Worm (Caenorhabditis elegans) whole organism, L1 larva: ENCODE results near the gene hil-2.

Source experiments
- C04F5.9 ChIP-seq: sonication (generic microtip); optimal IDR thresholded peaks from 2 replicates; lab custom pipeline; 2016; ENCODE audit warnings: missing genetic modification characterization, missing compliant biosample characterization
- C16A3.4 ChIP-seq: fragments of 150-350 bp; optimal IDR thresholded peaks from 2 replicates; lab custom pipeline; 2014; ENCODE audit warnings: missing biosample characterization, missing genetic modification characterization
- C34B4.2 ChIP-seq: sonication (generic microtip); optimal IDR thresholded peaks from 2 replicates; lab custom pipeline; 2017; ENCODE audit warnings: mild to moderate bottlenecking, missing genetic modification characterization, missing compliant biosample characterization
- F16B12.6 ChIP-seq: fragments of 150-350 bp; optimal IDR thresholded peaks from 2 replicates; lab custom pipeline; 2014; ENCODE audit warnings: missing biosample characterization, missing genetic modification characterization
- aha-1 ChIP-seq: fragments of 150-350 bp; optimal IDR thresholded peaks from 2 replicates; lab custom pipeline; 2014; ENCODE audit warnings: missing biosample characterization, missing genetic modification characterization
- alr-1 ChIP-seq: fragments of 200-800 bp; sonication (Bioruptor generic); optimal IDR thresholded peaks from 2 replicates; lab custom pipeline; 2018; ENCODE audit warnings: borderline replicate concordance, mild to moderate bottlenecking, missing genetic modification characterization, missing compliant biosample characterization
- ama-1 ChIP-seq: fragments of 150-350 bp; optimal IDR thresholded peaks from 2 replicates; lab custom pipeline; 2014
- ceh-63 ChIP-seq: fragments of 200-800 bp; sonication (Bioruptor generic); optimal IDR thresholded peaks from 2 replicates; lab custom pipeline; 2018; ENCODE audit warnings: mild to moderate bottlenecking, missing genetic modification characterization, missing compliant biosample characterization
- ceh-8 ChIP-seq: fragments of 200-800 bp; sonication (Bioruptor generic); optimal IDR thresholded peaks from 2 replicates; lab custom pipeline; 2018; ENCODE audit warnings: mild to moderate bottlenecking, missing genetic modification characterization, moderate library complexity, missing compliant biosample characterization
- ces-1 ChIP-seq: fragments of 150-350 bp; optimal IDR thresholded peaks from 2 replicates; lab custom pipeline; 2014; ENCODE audit warnings: missing biosample characterization, missing genetic modification reagents, missing genetic modification characterization
- egl-13 ChIP-seq: sonication (generic microtip); optimal IDR thresholded peaks from 2 replicates; lab custom pipeline; 2016; ENCODE audit warnings: missing genotype, missing genetic modification reagents, missing genetic modification characterization, missing compliant biosample characterization
- egl-27 ChIP-seq, 2 experiments: fragments of 150-350 bp in 1 of 2; sonication (generic microtip); optimal IDR thresholded peaks; 3 replicates each; lab custom pipeline; 2017 to 2018; ENCODE audit warnings: missing biosample characterization in 2 of 2, missing genetic modification characterization in 2 of 2, missing genetic modification reagents in 2 of 2
- elt-2 ChIP-seq: sonication (generic microtip); optimal IDR thresholded peaks from 2 replicates; lab custom pipeline; 2016; ENCODE audit warnings: missing genetic modification characterization, mild to moderate bottlenecking, inconsistent platforms, missing compliant biosample characterization, missing genetic modification reagents
- elt-3 ChIP-seq, 6 experiments: fragments of 150-350 bp in 1 of 6; sonication (generic microtip); optimal IDR thresholded peaks; 2 replicates each; lab custom pipeline; 2017 to 2018; ENCODE audit warnings: missing biosample characterization in 6 of 6, missing genetic modification characterization in 6 of 6, inconsistent platforms in 1 of 6
- ets-5 ChIP-seq: fragments of 200-800 bp; sonication (Bioruptor generic); IDR thresholded peaks from 2 replicates; pipeline ENCODE4 v1.3.6; 2022; ENCODE audit warnings: missing genetic modification characterization, missing compliant biosample characterization
- fkh-4 ChIP-seq: sonication (generic microtip); optimal IDR thresholded peaks from 2 replicates; lab custom pipeline; 2016; ENCODE audit warnings: missing compliant biosample characterization, missing genetic modification characterization, borderline replicate concordance
- fos-1 ChIP-seq: fragments of 150-350 bp; optimal IDR thresholded peaks from 2 replicates; lab custom pipeline; 2014; ENCODE audit warnings: missing biosample characterization, missing genetic modification characterization
- grh-1 ChIP-seq: fragments of 200-800 bp; sonication (Bioruptor generic); IDR thresholded peaks from 2 replicates; pipeline ENCODE4 v1.3.6; 2022; ENCODE audit warnings: missing genetic modification reagents, missing genetic modification characterization, missing compliant biosample characterization
- hpl-2 ChIP-seq: fragments of 150-350 bp; optimal IDR thresholded peaks from 2 replicates; lab custom pipeline; 2014; ENCODE audit warnings: missing biosample characterization, missing genetic modification reagents, missing genetic modification characterization
- irx-1 ChIP-seq: sonication (generic microtip); optimal IDR thresholded peaks from 2 replicates; lab custom pipeline; 2016; ENCODE audit warnings: missing genetic modification characterization, missing compliant biosample characterization
- isw-1 ChIP-seq: fragments of 200-800 bp; sonication (Bioruptor generic); IDR thresholded peaks from 2 replicates; pipeline ENCODE4 v1.3.6; 2022; ENCODE audit warnings: missing genetic modification characterization, missing compliant biosample characterization
- lin-13 ChIP-seq: fragments of 150-350 bp; optimal IDR thresholded peaks from 2 replicates; lab custom pipeline; 2014; ENCODE audit warnings: missing biosample characterization, missing genetic modification reagents, missing genetic modification characterization
- lin-14 ChIP-seq: fragments of 200-800 bp; sonication (Bioruptor generic); optimal IDR thresholded peaks from 2 replicates; lab custom pipeline; 2018; ENCODE audit warnings: mild to moderate bottlenecking, missing genetic modification characterization, moderate library complexity, missing compliant biosample characterization
- lin-15B ChIP-seq: fragments of 150-350 bp; sonication (generic microtip); optimal IDR thresholded peaks from 3 replicates; lab custom pipeline; 2014; ENCODE audit warnings: missing biosample characterization, missing genetic modification characterization
- lin-39 ChIP-seq: fragments of 150-350 bp; optimal IDR thresholded peaks from 2 replicates; lab custom pipeline; 2014; ENCODE audit warnings: missing biosample characterization, missing genetic modification reagents, missing genetic modification characterization
- lir-3 ChIP-seq: sonication (generic microtip); optimal IDR thresholded peaks from 2 replicates; lab custom pipeline; 2016; ENCODE audit warnings: mild to moderate bottlenecking, missing genetic modification characterization, moderate library complexity, missing compliant biosample characterization; ENCODE audit not compliant: poor library complexity
- lsy-2 ChIP-seq, 2 experiments: fragments of 150-350 bp; optimal IDR thresholded peaks; 2 replicates each; lab custom pipeline; 2014; ENCODE audit warnings: missing biosample characterization in 2 of 2, missing genetic modification characterization in 2 of 2
- mab-9 ChIP-seq: fragments of 200-800 bp; sonication (Bioruptor generic); IDR thresholded peaks from 2 replicates; pipeline ENCODE4 v1.3.6; 2022; ENCODE audit warnings: missing genetic modification reagents, missing genetic modification characterization, missing compliant biosample characterization
- mdl-1 ChIP-seq, 2 experiments: fragments of 150-350 bp; optimal IDR thresholded peaks; 2 replicates each; lab custom pipeline; 2014 to 2017; ENCODE audit warnings: missing biosample characterization in 2 of 2, missing genetic modification characterization in 2 of 2, inconsistent platforms in 1 of 2
- mef-2 ChIP-seq: fragments of 150-350 bp; optimal IDR thresholded peaks from 2 replicates; lab custom pipeline; 2014; ENCODE audit warnings: missing biosample characterization, missing genetic modification characterization
- mep-1 ChIP-seq: fragments of 150-350 bp; optimal IDR thresholded peaks from 2 replicates; lab custom pipeline; 2014; ENCODE audit warnings: missing biosample characterization, missing genetic modification characterization
- nhr-19 ChIP-seq: fragments of 200-800 bp; sonication (Bioruptor generic); conservative IDR thresholded peaks from 2 replicates; pipeline ENCODE4 v1.3.6; 2022; ENCODE audit warnings: missing genetic modification characterization, missing compliant biosample characterization
- nhr-20 ChIP-seq: sonication (generic microtip); optimal IDR thresholded peaks from 2 replicates; lab custom pipeline; 2016; ENCODE audit warnings: mild to moderate bottlenecking, missing genetic modification characterization, missing compliant biosample characterization
- nhr-237 ChIP-seq: fragments of 150-350 bp; optimal IDR thresholded peaks from 2 replicates; lab custom pipeline; 2014; ENCODE audit warnings: missing biosample characterization, missing genetic modification characterization
- nhr-28 ChIP-seq: fragments of 150-350 bp; optimal IDR thresholded peaks from 2 replicates; lab custom pipeline; 2014; ENCODE audit warnings: missing biosample characterization, missing genetic modification characterization
- nhr-47 ChIP-seq: sonication (generic microtip); optimal IDR thresholded peaks from 2 replicates; lab custom pipeline; 2016; ENCODE audit warnings: mild to moderate bottlenecking, missing genetic modification characterization, moderate library complexity, missing compliant biosample characterization
- nhr-77 ChIP-seq: fragments of 150-350 bp; optimal IDR thresholded peaks from 2 replicates; lab custom pipeline; 2014; ENCODE audit warnings: missing biosample characterization, missing genetic modification characterization
- nhr-85 ChIP-seq: sonication (generic microtip); peaks from one replicate; lab custom pipeline; 2016; ENCODE audit warnings: missing genetic modification characterization, inconsistent platforms, missing compliant biosample characterization
- nhr-90 ChIP-seq: sonication (generic microtip); optimal IDR thresholded peaks from 2 replicates; lab custom pipeline; 2016; ENCODE audit warnings: mild to moderate bottlenecking, missing genetic modification characterization, missing compliant biosample characterization; ENCODE audit not compliant: poor library complexity
- pax-3 ChIP-seq: fragments of 200-800 bp; sonication (Bioruptor generic); optimal IDR thresholded peaks from 2 replicates; lab custom pipeline; 2018; ENCODE audit warnings: mild to moderate bottlenecking, missing genetic modification characterization, moderate library complexity, missing compliant biosample characterization
- skn-1 ChIP-seq: fragments of 150-350 bp; optimal IDR thresholded peaks from 2 replicates; lab custom pipeline; 2014; ENCODE audit warnings: missing biosample characterization, missing genetic modification characterization
- snu-23 ChIP-seq: sonication (generic microtip); optimal IDR thresholded peaks from 2 replicates; lab custom pipeline; 2016; ENCODE audit warnings: missing genetic modification characterization, missing compliant biosample characterization
- sptf-1 ChIP-seq: fragments of 150-350 bp; optimal IDR thresholded peaks from 2 replicates; lab custom pipeline; 2014; ENCODE audit warnings: missing biosample characterization, missing genetic modification characterization
- sup-37 ChIP-seq: fragments of 200-800 bp; sonication (Bioruptor generic); optimal IDR thresholded peaks from 2 replicates; lab custom pipeline; 2018; ENCODE audit warnings: mild to moderate bottlenecking, missing genetic modification characterization, missing compliant biosample characterization
- swsn-7 ChIP-seq: sonication (generic microtip); optimal IDR thresholded peaks from 2 replicates; lab custom pipeline; 2016; ENCODE audit warnings: missing genetic modification characterization, missing compliant biosample characterization
- unc-130 ChIP-seq: fragments of 150-350 bp; optimal IDR thresholded peaks from 2 replicates; lab custom pipeline; 2017; ENCODE audit warnings: missing biosample characterization, missing genetic modification characterization, inconsistent platforms
- unc-30 ChIP-seq: sonication (generic microtip); optimal IDR thresholded peaks from 2 replicates; lab custom pipeline; 2017; ENCODE audit warnings: missing biosample characterization, missing genetic modification characterization
- unc-86 ChIP-seq: sonication (generic microtip); optimal IDR thresholded peaks from 2 replicates; lab custom pipeline; 2016; ENCODE audit warnings: missing genetic modification characterization, missing compliant biosample characterization
- vab-15 ChIP-seq: sonication (generic microtip); optimal IDR thresholded peaks from 2 replicates; lab custom pipeline; 2017; ENCODE audit warnings: missing genotype, mild to moderate bottlenecking, missing genetic modification characterization, missing compliant biosample characterization
- xbp-1 ChIP-seq: sonication (generic microtip); optimal IDR thresholded peaks from 2 replicates; lab custom pipeline; 2016; ENCODE audit warnings: missing genetic modification characterization, missing compliant biosample characterization
- zag-1 ChIP-seq: fragments of 150-350 bp; optimal IDR thresholded peaks from 2 replicates; lab custom pipeline; 2014; ENCODE audit warnings: missing biosample characterization, missing genetic modification characterization
- zip-4 ChIP-seq: fragments of 200-800 bp; sonication (Bioruptor generic); optimal IDR thresholded peaks from 2 replicates; lab custom pipeline; 2018; ENCODE audit warnings: mild to moderate bottlenecking, missing genetic modification characterization, moderate library complexity, missing compliant biosample characterization

hil-2 gene

ce11 chrIV:6323654-6324224 lies 29.7 kb downstream of the hil-2 start, which contains the start of gene sqd-1 (continued):
- TF ChIP-seq unc-130 (tag; lab: Kevin White, UChicago) (peak; percentile 98), fos-1 (tag; lab: Kevin White, UChicago) (peak; percentile 73), nhr-90 (tag; lab: Kevin White, UChicago) (peak; percentile 98), C34B4.2 (tag; lab: Kevin White, UChicago) (peak; percentile 85), ama-1 (peak; percentile 85), xbp-1 (tag; lab: Kevin White, UChicago) (peak; percentile 97), C04F5.9 (tag; lab: Kevin White, UChicago) (peak; percentile 92), ceh-63 (peak; percentile 93), mep-1 (tag; lab: Kevin White, UChicago) (peak; percentile 95), aha-1 (peak; percentile 84), hpl-2 (GFP tag; lab: Kevin White, UChicago) (peak; percentile 60), lin-13 (GFP tag; lab: Kevin White, UChicago) (peak; percentile 95), lir-3 (tag; lab: Kevin White, UChicago) (peak; percentile 93), egl-27 (tag; optimal IDR thresholded peaks at IDR 0.05; lab: Kevin White, UChicago) (peak in 1 of 2 experiments; percentile 52), mab-9 (GFP tag; lab: Robert Waterston, UW) (peak; percentile 96), pax-3 (peak; percentile 95), nhr-47 (peak; percentile 98), egl-13 (peak; percentile 96), irx-1 (tag; lab: Kevin White, UChicago) (peak; percentile 95), swsn-7 (peak; percentile 98), ets-5 (GFP tag; lab: Robert Waterston, UW) (0 out of 2 replicates have a peak, but pooled peaks have one; percentile 13), mef-2 (peak; percentile 92), snu-23 (GFP tag; lab: Kevin White, UChicago) (peak; percentile 98), grh-1 (GFP tag; lab: Robert Waterston, UW) (peak; percentile 97), sup-37 (GFP tag; lab: Kevin White, UChicago) (peak; percentile 95), zip-4 (GFP tag; lab: Kevin White, UChicago) (peak; percentile 94), elt-3 (tag; optimal IDR thresholded peaks at IDR 0.05; lab: Kevin White, UChicago) (peak in 5 of 6 experiments; percentile 74 to 94 (median 86)), ces-1 (GFP tag; lab: Kevin White, UChicago) (no peak), nhr-19 (GFP tag; lab: Robert Waterston, UW) (peak; percentile 98), F16B12.6 (tag; lab: Kevin White, UChicago) (peak; percentile 71), nhr-20 (tag; lab: Kevin White, UChicago) (peak; percentile 98), zag-1 (tag; lab: Kevin White, UChicago) (peak; percentile 8), ceh-8 (GFP tag; lab: Kevin White, UChicago) (peak; percentile 98), unc-30 (tag; lab: Kevin White, UChicago) (no peak), lin-39 (tag; lab: Kevin White, UChicago) (peak; percentile 92), fkh-4 (peak; percentile 61), isw-1 (GFP tag; lab: Robert Waterston, UW) (peak; percentile 98), elt-2 (tag; lab: Kevin White, UChicago) (peak; percentile 88), nhr-85 (tag; lab: Kevin White, UChicago) (peak; percentile 98), lin-14 (peak; percentile 95), vab-15 (tag; lab: Kevin White, UChicago) (peak; percentile 93), skn-1 (tag; lab: Kevin White, UChicago) (peak; percentile 95), mdl-1 (tag; optimal IDR thresholded peaks at IDR 0.05; lab: Kevin White, UChicago) (peak in 1 of 2 experiments; percentile 92), sptf-1 (tag; lab: Kevin White, UChicago) (no peak), nhr-77 (tag; lab: Kevin White, UChicago) (peak; percentile 89), nhr-28 (tag; lab: Kevin White, UChicago) (no peak), unc-86 (peak; percentile 97), lsy-2 (tag; optimal IDR thresholded peaks at IDR 0.05; lab: Kevin White, UChicago) (peak; percentile 98 to 99), alr-1 (no peak), lin-15B (tag; lab: Kevin White, UChicago) (peak; percentile 95), C16A3.4 (tag; lab: Kevin White, UChicago) (peak; percentile 96), nhr-237 (peak; percentile 81)
